Fruit fly (Drosophila melanogaster): Measurements from ENCODE around the gene CG34429.

DNA sequence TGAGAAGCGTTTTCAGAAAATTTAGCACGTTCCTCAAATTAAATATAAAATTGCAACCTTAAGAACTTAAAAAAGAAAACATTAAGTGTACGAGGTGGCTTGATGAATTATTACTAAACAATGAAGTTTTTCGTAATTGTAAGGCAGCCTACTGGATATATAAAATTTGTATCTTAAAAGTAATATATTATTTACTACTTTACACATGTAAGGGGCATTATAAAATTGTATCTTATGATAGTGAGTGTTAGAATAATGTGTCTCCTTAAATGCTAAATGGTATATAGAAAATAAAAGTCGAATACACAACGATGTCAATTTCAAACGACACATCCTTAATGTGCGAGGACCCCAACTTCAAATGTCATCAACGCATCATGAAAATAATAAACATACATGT is 27.0 kb downstream of the CG34429 start, which contains the start of gene CG11251:
- TF ChIP-seq CG7045 (GFP tag; optimal IDR thresholded peaks at IDR 0.05) (no peak), toe (GFP tag; optimal IDR thresholded peaks at IDR 0.05) (no peak), cnc (optimal IDR thresholded peaks at IDR 0.05) (no peak), kay (GFP tag; ENCODE audit: borderline replicate concordance) (no peak), ovo (GFP tag; optimal IDR thresholded peaks at IDR 0.05) (no peak), Clk (GFP tag; optimal IDR thresholded peaks at IDR 0.05) (no peak)

All from whole organism, adult.